Worm (Caenorhabditis elegans): Measurements from ENCODE around the gene F58F12.1.

- no peak for TF ChIP-seq sea-2 (GFP tag; optimal IDR thresholded peaks at IDR 0.05)
- TF ChIP-seq elt-1 (tag; optimal IDR thresholded peaks at IDR 0.05): no peak
- TF ChIP-seq ceh-16 (tag; optimal IDR thresholded peaks at IDR 0.05): no peak
- TF ChIP-seq ama-1 (optimal IDR thresholded peaks at IDR 0.05): no peak
- TF ChIP-seq fkh-10 (GFP tag; optimal IDR thresholded peaks at IDR 0.05): no peak
- no peak for TF ChIP-seq eor-1 (tag; optimal IDR thresholded peaks at IDR 0.05)
- no peak for TF ChIP-seq pqm-1 (tag; optimal IDR thresholded peaks at IDR 0.05)
These were observed 24.5 kb upstream of the F58F12.1 start, which contains the start of gene C32D5.12 for ce11 chrII:6358905-6359304.
